Worm (Caenorhabditis elegans): ENCODE data around the gene F22B3.7.
"Not testable (repeated sequence)": the region's sequence is repeated elsewhere in the genome, so short reads cannot be mapped to it uniquely, and the experiment has no call there.

Gene F22B3.7

ce11 chrIV:11401482-11401881, 20.1 kb downstream of the F22B3.7 start:
- no peak for TF ChIP-seq hmg-4 (GFP tag; optimal IDR thresholded peaks at IDR 0.05)
- TF ChIP-seq ets-7 (tag; optimal IDR thresholded peaks at IDR 0.05): no peak
- TF ChIP-seq B0310.2 (tag; optimal IDR thresholded peaks at IDR 0.05): no peak
- no peak for TF ChIP-seq hnd-1 (tag; optimal IDR thresholded peaks at IDR 0.05)
- no peak for TF ChIP-seq pes-1 (GFP tag; IDR thresholded peaks at IDR 0.05)
- TF ChIP-seq tbx-11 (GFP tag; IDR thresholded peaks at IDR 0.05): no peak
- peak; percentile 8 for TF ChIP-seq ama-1 (optimal IDR thresholded peaks at IDR 0.05)
- TF ChIP-seq ceh-13 (GFP tag; optimal IDR thresholded peaks at IDR 0.05): no peak
- no peak for TF ChIP-seq flt-1 (GFP tag; IDR thresholded peaks at IDR 0.05)

DNA sequence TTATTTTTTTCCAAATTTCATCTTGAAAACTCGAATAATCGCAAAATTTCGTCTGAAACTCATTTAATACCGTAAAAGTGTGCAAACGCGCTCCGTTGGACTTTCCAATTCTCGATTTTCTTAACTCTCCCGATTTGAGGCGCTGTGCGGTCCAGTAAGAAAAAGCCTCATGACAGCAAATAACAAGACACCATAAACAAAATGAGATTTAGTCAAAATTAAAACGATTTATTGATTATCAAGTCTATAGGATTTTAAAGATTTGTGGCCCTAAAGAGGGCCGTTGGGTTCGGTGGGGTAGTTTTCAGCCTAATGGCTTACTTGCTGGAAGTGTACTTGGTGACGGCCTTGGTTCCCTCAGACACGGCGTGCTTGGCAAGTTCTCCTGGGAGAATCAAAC, 21.5 kb downstream of the F22B3.7 start:
- TF ChIP-seq pes-1 (GFP tag; IDR thresholded peaks at IDR 0.05): 0 out of 2 replicates have a peak, but pooled peaks have one; percentile 27
- peak; percentile 39; the same call in 1 of the 2 replicates for TF ChIP-seq tbx-11 (GFP tag; IDR thresholded peaks at IDR 0.05)

ce11 chrIV:11398267-11398825, 23.2 kb downstream of the F22B3.7 start, which contains the start of gene dsl-6:
dsl-6 (minus strand) TSS chrIV:11398317.
- not testable (repeated sequence) for TF ChIP-seq tbx-11 (GFP tag; IDR thresholded peaks at IDR 0.05); B0310.2 (tag; optimal IDR thresholded peaks at IDR 0.05); pes-1 (GFP tag; IDR thresholded peaks at IDR 0.05)

- no peak for TF ChIP-seq tra-4 (tag; optimal IDR thresholded peaks at IDR 0.05)
- TF ChIP-seq F13C5.2 (tag; optimal IDR thresholded peaks at IDR 0.05): no peak
- no peak for TF ChIP-seq flt-1 (GFP tag; IDR thresholded peaks at IDR 0.05)
- TF ChIP-seq hmg-4 (GFP tag; optimal IDR thresholded peaks at IDR 0.05): no peak
- no peak for TF ChIP-seq hmbx-1 (tag; optimal IDR thresholded peaks at IDR 0.05)
- no peak for TF ChIP-seq tbx-37 (GFP tag; conservative IDR thresholded peaks at IDR 0.05)
- no peak for TF ChIP-seq scrt-1 (GFP tag; IDR thresholded peaks at IDR 0.05)
- no peak for TF ChIP-seq ets-7 (tag; optimal IDR thresholded peaks at IDR 0.05)
- no peak for TF ChIP-seq ceh-13 (GFP tag; optimal IDR thresholded peaks at IDR 0.05)
- no peak for TF ChIP-seq B0310.2 (tag; optimal IDR thresholded peaks at IDR 0.05)
Measured at ce11 chrIV:11394243-11394642, 27.4 kb downstream of the F22B3.7 start, which contains the start of gene tag-89. tag-89 (plus strand) TSS chrIV:11394543.

- TF ChIP-seq B0310.2 (tag; optimal IDR thresholded peaks at IDR 0.05) (no peak), hmbx-1 (tag; optimal IDR thresholded peaks at IDR 0.05) (no peak), hnd-1 (tag; optimal IDR thresholded peaks at IDR 0.05) (no peak), ceh-36 (tag; optimal IDR thresholded peaks at IDR 0.05) (no peak), pes-1 (GFP tag; IDR thresholded peaks at IDR 0.05) (no peak), ama-1 (optimal IDR thresholded peaks at IDR 0.05) (no peak), F13C5.2 (tag; optimal IDR thresholded peaks at IDR 0.05) (no peak), tbx-37 (GFP tag; conservative IDR thresholded peaks at IDR 0.05) (no peak), tbx-11 (GFP tag; IDR thresholded peaks at IDR 0.05) (no peak), scrt-1 (GFP tag; IDR thresholded peaks at IDR 0.05) (no peak), ets-7 (tag; optimal IDR thresholded peaks at IDR 0.05) (no peak), flt-1 (GFP tag; IDR thresholded peaks at IDR 0.05) (no peak), sea-1 (GFP tag; conservative IDR thresholded peaks at IDR 0.05) (no peak), tra-4 (tag; optimal IDR thresholded peaks at IDR 0.05) (no peak), hmg-4 (GFP tag; optimal IDR thresholded peaks at IDR 0.05) (no peak), aly-1 (tag; optimal IDR thresholded peaks at IDR 0.05) (no peak), ceh-13 (GFP tag; optimal IDR thresholded peaks at IDR 0.05) (no peak)
Measured at ce11 chrIV:11388684-11389083, 32.9 kb downstream of the F22B3.7 start.

ce11 chrIV:11379254-11379653, 42.3 kb downstream of the F22B3.7 start, which contains the start of gene fbxb-76:
fbxb-76 (minus strand) TSS chrIV:11379354.
- TF ChIP-seq hnd-1 (tag; optimal IDR thresholded peaks at IDR 0.05) (no peak), sea-1 (GFP tag; conservative IDR thresholded peaks at IDR 0.05) (no peak), ceh-36 (tag; optimal IDR thresholded peaks at IDR 0.05) (no peak), B0310.2 (tag; optimal IDR thresholded peaks at IDR 0.05) (no peak), tbx-11 (GFP tag; IDR thresholded peaks at IDR 0.05) (no peak), ceh-13 (GFP tag; optimal IDR thresholded peaks at IDR 0.05) (no peak), pes-1 (GFP tag; IDR thresholded peaks at IDR 0.05) (no peak), aly-1 (tag; optimal IDR thresholded peaks at IDR 0.05) (no peak), ets-7 (tag; optimal IDR thresholded peaks at IDR 0.05) (no peak), flt-1 (GFP tag; IDR thresholded peaks at IDR 0.05) (no peak), hmbx-1 (tag; optimal IDR thresholded peaks at IDR 0.05) (no peak), tra-4 (tag; optimal IDR thresholded peaks at IDR 0.05) (no peak), scrt-1 (GFP tag; IDR thresholded peaks at IDR 0.05) (no peak), tbx-37 (GFP tag; conservative IDR thresholded peaks at IDR 0.05) (no peak), hmg-4 (GFP tag; optimal IDR thresholded peaks at IDR 0.05) (no peak), ama-1 (optimal IDR thresholded peaks at IDR 0.05) (no peak), F13C5.2 (tag; optimal IDR thresholded peaks at IDR 0.05) (no peak)

DNA sequence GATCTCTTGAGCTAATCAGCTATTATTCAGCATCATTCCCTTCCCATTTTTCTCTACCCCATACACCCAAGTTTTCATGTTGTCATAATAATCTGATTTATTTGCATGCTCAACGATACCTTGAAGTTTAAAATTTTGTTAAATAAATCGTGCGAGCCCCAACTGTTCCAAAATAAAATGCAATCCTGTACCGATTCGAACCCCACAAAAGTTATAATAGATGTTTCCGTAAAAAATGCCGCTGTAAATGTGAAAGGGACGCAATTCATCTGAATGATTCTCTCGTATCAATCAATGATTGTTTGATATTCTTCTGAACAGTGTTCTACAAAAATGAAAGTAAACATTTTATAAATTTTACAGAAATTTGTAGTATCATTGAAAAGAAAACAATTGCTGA, 44.2 kb downstream of the F22B3.7 start:
- no peak for TF ChIP-seq ceh-13 (GFP tag; optimal IDR thresholded peaks at IDR 0.05)

ce11 chrIV:11375713-11376112, 45.9 kb downstream of the F22B3.7 start:
- no peak for TF ChIP-seq ama-1 (optimal IDR thresholded peaks at IDR 0.05)
- TF ChIP-seq tbx-37 (GFP tag; conservative IDR thresholded peaks at IDR 0.05): no peak
- no peak for TF ChIP-seq ceh-13 (GFP tag; optimal IDR thresholded peaks at IDR 0.05)
- TF ChIP-seq hmbx-1 (tag; optimal IDR thresholded peaks at IDR 0.05): no peak
- no peak for TF ChIP-seq hnd-1 (tag; optimal IDR thresholded peaks at IDR 0.05)
- no peak for TF ChIP-seq scrt-1 (GFP tag; IDR thresholded peaks at IDR 0.05)
- TF ChIP-seq pes-1 (GFP tag; IDR thresholded peaks at IDR 0.05): no peak
- TF ChIP-seq ceh-36 (tag; optimal IDR thresholded peaks at IDR 0.05): no peak
- TF ChIP-seq tbx-11 (GFP tag; IDR thresholded peaks at IDR 0.05): no peak
- no peak for TF ChIP-seq tra-4 (tag; optimal IDR thresholded peaks at IDR 0.05)
- TF ChIP-seq hmg-4 (GFP tag; optimal IDR thresholded peaks at IDR 0.05): no peak

Measured in whole organism, early embryonic.